Fruit fly (Drosophila melanogaster): Measurements from ENCODE around the gene prage.

Gene prage

DNA sequence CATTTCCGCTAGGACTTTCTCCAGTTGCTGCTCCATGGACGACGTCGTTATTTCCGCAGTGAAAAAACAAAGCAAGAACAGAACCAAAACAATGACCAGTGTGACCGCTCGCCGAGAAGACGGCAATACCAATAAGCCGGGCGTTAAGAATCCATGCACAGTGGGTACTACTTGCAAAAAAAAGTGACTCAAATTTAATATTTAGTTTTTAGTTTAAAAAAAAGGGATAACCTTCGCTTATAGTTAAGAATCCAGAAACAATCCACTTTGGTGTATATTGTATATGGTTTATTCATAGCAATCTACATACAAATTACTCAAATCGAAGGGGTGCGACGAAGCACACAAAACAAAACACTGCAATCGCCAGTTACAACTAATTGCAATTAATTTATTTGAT is 85.3 kb downstream of the prage start, which contains the start of gene Lamtor5 (continued):
- peak; percentile 31 for TF ChIP-seq pum (GFP tag; optimal IDR thresholded peaks at IDR 0.05)
- no peak for TF ChIP-seq CG6765 (GFP tag; optimal IDR thresholded peaks at IDR 0.05)
- peak; percentile 33 for TF ChIP-seq CG17385 (GFP tag; optimal IDR thresholded peaks at IDR 0.05)
- peak; percentile 41 for TF ChIP-seq CG10267 (tag; optimal IDR thresholded peaks at IDR 0.05)
- peak; percentile 14 for TF ChIP-seq CG9817 (tag; optimal IDR thresholded peaks at IDR 0.05)
- TF ChIP-seq hkb (optimal IDR thresholded peaks at IDR 0.05), result no peak
- peak; percentile 39; the same call in 1 of the 2 replicates for TF ChIP-seq hkb (GFP tag; IDR thresholded peaks at IDR 0.05)
- no peak for TF ChIP-seq CG10462 (GFP tag; optimal IDR thresholded peaks at IDR 0.05)
- peak; percentile 12 for TF ChIP-seq CG14710 (tag; optimal IDR thresholded peaks at IDR 0.05)
- TF ChIP-seq CG12391 (tag; optimal IDR thresholded peaks at IDR 0.05), result peak; percentile 59
- peak; percentile 31 for TF ChIP-seq CoRest (tag; optimal IDR thresholded peaks at IDR 0.05)
- TF ChIP-seq CG12071 (GFP tag; optimal IDR thresholded peaks at IDR 0.05), result no peak
- TF ChIP-seq CG11696 (GFP tag; IDR thresholded peaks at IDR 0.05), result no peak; the same call in 1 of the 2 replicates
- TF ChIP-seq ATbp (GFP tag; optimal IDR thresholded peaks at IDR 0.05), result peak; percentile 3
- TF ChIP-seq HLH3B (GFP tag; IDR thresholded peaks at IDR 0.05), result no peak
- no peak for TF ChIP-seq CG2875 (GFP tag; optimal IDR thresholded peaks at IDR 0.05)
- TF ChIP-seq CG3838 (GFP tag; optimal IDR thresholded peaks at IDR 0.05), result no peak
- TF ChIP-seq CG8924 (tag; optimal IDR thresholded peaks at IDR 0.05), result peak; percentile 23
- no peak for TF ChIP-seq corto (GFP tag; optimal IDR thresholded peaks at IDR 0.05)
- TF ChIP-seq CG16779 (GFP tag; IDR thresholded peaks at IDR 0.05), result peak; percentile 28; the same call in 1 of the 2 replicates
- TF ChIP-seq CG34376 (GFP tag; optimal IDR thresholded peaks at IDR 0.05), result peak; percentile 23
- peak; percentile 55 for TF ChIP-seq pzg (GFP tag; optimal IDR thresholded peaks at IDR 0.05)
- no peak for TF ChIP-seq CG1792 (GFP tag; optimal IDR thresholded peaks at IDR 0.05)
- no peak for TF ChIP-seq Camta (GFP tag; optimal IDR thresholded peaks at IDR 0.05)
- peak; percentile 20 for TF ChIP-seq Blimp-1 (GFP tag; optimal IDR thresholded peaks at IDR 0.05)
- peak; percentile 2 for TF ChIP-seq CG33213 (GFP tag; optimal IDR thresholded peaks at IDR 0.05)
- TF ChIP-seq hth (optimal IDR thresholded peaks at IDR 0.05), result no peak
- no peak for TF ChIP-seq yki (optimal IDR thresholded peaks at IDR 0.05)
- peak; percentile 5 for TF ChIP-seq CG10209 (GFP tag; optimal IDR thresholded peaks at IDR 0.05)
- no peak for TF ChIP-seq Gsc (GFP tag; IDR thresholded peaks at IDR 0.05)
- TF ChIP-seq CG7786 (GFP tag; optimal IDR thresholded peaks at IDR 0.05), result no peak
- TF ChIP-seq ase (GFP tag; IDR thresholded peaks at IDR 0.05), result no peak
- TF ChIP-seq zfh1 (GFP tag; IDR thresholded peaks at IDR 0.05), result no peak
- peak; percentile 35; the same call in 1 of the 2 replicates for TF ChIP-seq esg (GFP tag; conservative IDR thresholded peaks at IDR 0.05)
- TF ChIP-seq CG6654 (GFP tag; optimal IDR thresholded peaks at IDR 0.05), result no peak
- TF ChIP-seq Abd-B (GFP tag; optimal IDR thresholded peaks at IDR 0.05), result no peak
- TF ChIP-seq Nf-YC (tag; optimal IDR thresholded peaks at IDR 0.05), result peak; percentile 29
- no peak for TF ChIP-seq chn (GFP tag; optimal IDR thresholded peaks at IDR 0.05)
- TF ChIP-seq Asciz (GFP tag; optimal IDR thresholded peaks at IDR 0.05), result no peak
- peak; percentile 14 for TF ChIP-seq fu2 (GFP tag; optimal IDR thresholded peaks at IDR 0.05)
- peak; percentile 20; the same call in 1 of the 2 replicates for TF ChIP-seq Bgb (GFP tag; IDR thresholded peaks at IDR 0.05; ENCODE audit: partially characterized antibody)
- 0 out of 2 replicates have a peak, but pooled peaks have one; percentile 39 for TF ChIP-seq CG17328 (GFP tag; IDR thresholded peaks at IDR 0.05)
- no peak for TF ChIP-seq Dll (GFP tag; IDR thresholded peaks at IDR 0.05; ENCODE audit: partially characterized antibody)
- no peak for TF ChIP-seq CG3163 (GFP tag; optimal IDR thresholded peaks at IDR 0.05)
- TF ChIP-seq HHEX (GFP tag; optimal IDR thresholded peaks at IDR 0.05), result peak; percentile 42
- TF ChIP-seq dpn (GFP tag; optimal IDR thresholded peaks at IDR 0.05), result peak; percentile 38 to 44
- peak; percentile 26 for TF ChIP-seq sd (tag; optimal IDR thresholded peaks at IDR 0.05)
- TF ChIP-seq Mes4 (GFP tag; optimal IDR thresholded peaks at IDR 0.05), result no peak
- TF ChIP-seq CG31224 (GFP tag; IDR thresholded peaks at IDR 0.05), result no peak
- TF ChIP-seq Taf1 (GFP tag; IDR thresholded peaks at IDR 0.05), result 0 out of 2 replicates have a peak, but pooled peaks have one; percentile 29
- no peak for TF ChIP-seq run (tag; optimal IDR thresholded peaks at IDR 0.05)
- TF ChIP-seq dimm (GFP tag; IDR thresholded peaks at IDR 0.05), result no peak

All from whole organism, embryonic.